Fruit fly (Drosophila melanogaster) whole organism, embryonic: ENCODE data around the gene CG9962.

Experiments
- CG11398 ChIP-seq: fragments of 200-800 bp; sonication (Bioruptor generic); optimal IDR thresholded peaks from 2 replicates; lab custom pipeline; 2016; ENCODE audit warnings: missing biosample characterization, missing genetic modification characterization
- slp2 ChIP-seq: fragments of 200-800 bp; sonication (Bioruptor generic); optimal IDR thresholded peaks from 2 replicates; lab custom pipeline; 2016; ENCODE audit warnings: missing biosample characterization, missing genetic modification characterization

DNA sequence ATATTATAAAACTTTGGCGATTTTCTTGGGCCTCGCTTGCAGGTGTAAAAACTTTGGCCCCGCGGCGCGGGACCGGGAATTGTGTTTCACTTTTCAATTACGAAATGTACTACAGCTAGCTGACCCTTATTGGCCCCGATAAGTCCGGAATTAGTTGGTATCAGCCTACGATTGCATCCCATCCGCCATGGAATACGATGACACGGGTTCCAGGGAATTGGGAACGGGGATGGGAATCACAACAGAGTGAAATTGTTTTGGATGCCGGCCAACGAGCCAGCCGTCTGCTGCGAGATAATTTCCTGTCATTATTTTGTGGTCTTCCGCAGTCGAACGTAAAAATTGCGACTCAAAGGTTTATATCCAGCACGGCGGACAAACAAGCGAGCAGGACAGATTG lies 18.8 kb downstream of the CG9962 start:
- TF ChIP-seq slp2 (GFP tag; lab: Kevin White, UChicago), result no peak
- no peak for TF ChIP-seq CG11398
